Worm (Caenorhabditis elegans): ENCODE measurements around the gene arrd-28.

The arrd-28 gene

DNA sequence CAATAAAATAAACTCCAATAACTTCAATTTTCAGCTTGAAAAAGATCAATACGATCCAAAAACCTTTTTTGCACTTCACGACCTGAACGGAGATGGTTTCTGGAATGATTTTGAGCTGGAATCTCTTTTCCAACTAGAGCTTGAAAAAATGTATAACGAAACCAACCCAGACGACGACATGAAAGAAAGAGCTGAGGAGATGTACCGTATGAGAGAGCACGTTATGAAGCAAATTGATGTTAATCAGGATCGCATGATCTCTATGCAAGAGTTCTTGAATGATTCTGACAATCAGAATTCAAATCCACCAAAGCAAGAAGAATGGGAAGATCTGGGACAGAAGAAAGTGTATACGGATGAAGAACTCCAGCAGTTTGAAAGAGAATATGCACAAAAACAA is 15.4 kb downstream of the arrd-28 start:
- TF ChIP-seq him-1 (tag; optimal IDR thresholded peaks at IDR 0.05) = no peak
- no peak for TF ChIP-seq W03F9.2 (tag; optimal IDR thresholded peaks at IDR 0.05)
- no peak for TF ChIP-seq dao-5 (tag; optimal IDR thresholded peaks at IDR 0.05)

DNA sequence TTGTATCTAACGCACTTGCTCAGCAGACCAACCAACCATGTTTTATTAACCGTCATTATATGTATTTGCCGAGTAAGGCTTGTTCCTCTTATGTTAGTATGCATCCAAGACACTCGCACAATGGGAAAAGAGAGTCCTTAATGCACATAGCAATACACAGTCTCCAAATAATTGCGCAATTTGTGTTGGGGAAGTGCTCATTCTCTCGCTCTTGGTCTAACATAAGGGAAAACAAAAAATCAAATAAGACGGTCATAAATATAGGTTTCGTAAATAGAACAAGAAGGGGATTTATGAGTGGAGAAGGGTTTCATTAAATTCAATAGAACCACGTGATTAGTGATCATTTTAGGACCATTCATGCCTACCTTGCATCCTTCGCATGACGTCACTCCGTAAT is 19.7 kb downstream of the arrd-28 start:
- TF ChIP-seq dao-5 (tag; optimal IDR thresholded peaks at IDR 0.05) = no peak
- TF ChIP-seq him-1 (tag; optimal IDR thresholded peaks at IDR 0.05) = no peak
- no peak for TF ChIP-seq W03F9.2 (tag; optimal IDR thresholded peaks at IDR 0.05)

DNA sequence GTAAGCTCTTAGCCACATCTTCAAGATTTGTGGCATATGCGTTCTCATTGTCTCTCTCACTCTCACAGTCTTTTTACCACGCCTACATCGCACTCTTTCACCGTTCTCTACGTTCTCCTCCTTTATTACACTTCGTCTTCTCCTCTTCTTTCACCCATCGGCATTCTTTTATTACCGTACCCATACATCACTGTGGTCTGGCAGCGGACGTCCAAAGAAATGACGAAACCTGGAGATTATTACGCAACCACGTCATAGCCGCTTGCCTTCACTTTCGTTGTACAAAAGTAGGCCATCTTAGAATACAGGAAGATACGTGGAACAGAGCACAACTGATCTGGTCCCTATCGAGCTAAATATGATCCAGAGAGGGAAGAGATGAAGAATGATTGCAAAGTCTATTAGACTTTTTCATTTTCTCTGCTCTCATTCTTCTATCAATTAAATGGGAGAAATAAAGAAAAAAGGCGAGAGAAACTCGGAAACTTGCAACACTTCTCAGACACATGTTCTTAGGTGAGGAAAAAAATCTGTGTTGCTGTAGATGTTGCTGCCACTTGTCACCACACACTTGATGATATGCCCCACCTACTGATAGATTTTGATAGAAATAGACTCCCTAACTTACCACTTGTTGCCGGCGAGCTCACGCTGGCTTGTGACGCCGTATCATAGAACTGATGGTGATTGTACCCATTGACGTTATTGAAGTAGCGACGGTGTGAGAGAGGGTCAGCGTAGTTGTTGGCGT is 20.7 kb downstream of the arrd-28 start:
- TF ChIP-seq dao-5 (tag; optimal IDR thresholded peaks at IDR 0.05) = no peak
- TF ChIP-seq W03F9.2 (tag; optimal IDR thresholded peaks at IDR 0.05) = no peak
- TF ChIP-seq him-1 (tag; optimal IDR thresholded peaks at IDR 0.05) = no peak

DNA sequence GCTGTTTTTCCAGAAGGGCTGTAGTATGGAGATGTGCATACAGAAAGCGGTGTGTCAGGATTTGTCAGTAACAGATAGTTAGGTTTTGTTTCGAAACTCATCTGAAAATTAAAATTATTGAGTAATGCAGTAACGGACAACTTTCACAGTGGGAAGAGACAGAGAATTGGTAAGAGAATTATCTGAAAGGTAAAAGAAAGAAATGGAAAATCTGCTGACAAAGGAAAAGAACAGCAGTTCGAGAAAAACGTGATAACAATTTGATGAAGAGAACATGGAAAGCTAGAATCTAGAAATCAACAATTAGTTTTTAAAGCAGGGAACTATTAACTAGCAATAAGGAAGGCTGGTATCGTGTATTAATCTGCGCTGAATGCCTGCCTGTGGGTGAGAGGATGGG is 21.5 kb downstream of the arrd-28 start, which contains the start of gene sex-1:
Gene sex-1, minus strand, starts transcription at position 101 of the 400 bp plus-strand sequence.
- TF ChIP-seq him-1 (tag; optimal IDR thresholded peaks at IDR 0.05) = no peak
- no peak for TF ChIP-seq dao-5 (tag; optimal IDR thresholded peaks at IDR 0.05)
- no peak for TF ChIP-seq W03F9.2 (tag; optimal IDR thresholded peaks at IDR 0.05)

DNA sequence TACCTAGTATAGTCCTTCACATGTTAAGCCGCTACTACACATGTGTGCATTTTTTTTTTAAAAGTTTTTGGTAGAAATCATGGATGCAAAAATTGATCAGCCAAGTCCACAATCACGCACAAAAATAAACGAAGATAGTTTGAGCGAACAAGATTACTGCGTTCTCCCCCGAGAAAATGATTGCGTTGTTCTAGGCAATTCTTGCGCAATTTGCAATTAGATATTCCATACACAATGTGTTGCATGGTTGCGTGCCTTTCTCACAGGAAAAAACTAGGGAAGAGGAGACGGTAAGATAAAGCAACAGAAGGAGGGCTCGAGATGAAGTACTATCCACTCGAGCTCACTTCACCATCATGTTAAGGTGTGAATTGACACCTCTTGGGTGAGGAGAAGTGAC is 22.2 kb downstream of the arrd-28 start:
- TF ChIP-seq W03F9.2 (tag; optimal IDR thresholded peaks at IDR 0.05) (no peak), dao-5 (tag; optimal IDR thresholded peaks at IDR 0.05) (no peak), him-1 (tag; optimal IDR thresholded peaks at IDR 0.05) (no peak)

DNA sequence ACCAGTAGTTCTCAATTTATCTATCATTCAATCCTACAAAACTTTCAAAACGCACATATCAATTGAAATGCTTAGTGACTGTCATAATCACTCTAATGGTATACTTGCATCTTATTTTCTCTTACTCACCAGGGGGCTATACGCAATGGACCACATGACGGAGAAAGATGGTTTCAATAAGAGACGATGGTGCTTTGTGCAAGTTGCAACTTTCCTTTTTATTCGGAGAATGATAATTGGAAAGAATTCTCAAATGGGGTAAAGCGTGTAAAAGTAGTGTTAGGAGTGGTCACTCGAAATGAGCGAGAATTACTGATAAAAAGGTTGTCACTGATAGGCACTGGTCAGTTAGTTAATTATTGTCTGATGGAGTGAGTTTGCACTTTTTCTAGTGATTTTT is 24.7 kb downstream of the arrd-28 start:
- TF ChIP-seq him-1 (tag; optimal IDR thresholded peaks at IDR 0.05) (no peak), dao-5 (tag; optimal IDR thresholded peaks at IDR 0.05) (no peak), W03F9.2 (tag; optimal IDR thresholded peaks at IDR 0.05) (no peak)

DNA sequence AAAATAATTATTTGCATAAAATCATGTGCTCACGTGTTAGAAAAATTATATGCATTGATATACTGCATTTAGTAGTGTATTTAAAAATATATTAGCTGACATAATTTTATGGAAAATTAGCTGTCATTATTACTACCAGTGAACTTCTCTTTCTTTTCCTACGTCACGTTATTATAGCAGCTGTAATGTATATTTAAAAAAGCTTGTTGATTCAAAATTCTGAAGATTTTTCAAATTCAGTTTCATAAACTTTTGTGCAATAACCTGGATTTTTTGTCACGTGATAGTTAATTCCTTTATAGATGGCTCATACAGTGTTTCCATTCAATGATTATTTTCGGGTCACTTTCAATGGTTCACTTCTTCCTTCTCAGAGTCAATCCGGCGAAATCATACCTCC is 28.7 kb downstream of the arrd-28 start, which contains the start of gene F44A6.3:
Gene F44A6.3, plus strand, starts transcription at position 301 of the 400 bp plus-strand sequence.
- TF ChIP-seq W03F9.2 (tag; optimal IDR thresholded peaks at IDR 0.05) (no peak), him-1 (tag; optimal IDR thresholded peaks at IDR 0.05) (no peak), dao-5 (tag; optimal IDR thresholded peaks at IDR 0.05) (no peak)

DNA sequence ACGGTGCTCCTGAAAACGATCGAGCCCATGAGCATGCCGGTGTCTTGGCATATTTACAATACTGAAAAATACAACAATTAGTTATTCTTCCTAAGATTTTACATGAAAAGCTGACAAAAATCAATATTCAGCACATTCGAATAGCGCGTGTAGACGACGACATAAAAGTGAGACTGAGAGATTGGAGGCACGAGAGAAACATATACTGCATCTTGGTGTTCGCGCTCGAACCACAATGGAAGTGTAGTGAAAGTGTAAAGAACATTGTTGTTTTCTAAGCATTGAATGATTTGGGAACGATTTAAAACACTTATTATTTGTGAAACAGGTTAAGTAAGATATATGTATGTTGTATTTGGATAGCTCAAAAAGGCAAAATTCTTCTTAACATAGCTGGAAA is 31.6 kb downstream of the arrd-28 start, which contains the start of gene F44A6.4:
Gene F44A6.4, minus strand, starts transcription at position 67 of the 400 bp plus-strand sequence.
- TF ChIP-seq W03F9.2 (tag; optimal IDR thresholded peaks at IDR 0.05) = no peak
- no peak for TF ChIP-seq him-1 (tag; optimal IDR thresholded peaks at IDR 0.05)
- no peak for TF ChIP-seq dao-5 (tag; optimal IDR thresholded peaks at IDR 0.05)

DNA sequence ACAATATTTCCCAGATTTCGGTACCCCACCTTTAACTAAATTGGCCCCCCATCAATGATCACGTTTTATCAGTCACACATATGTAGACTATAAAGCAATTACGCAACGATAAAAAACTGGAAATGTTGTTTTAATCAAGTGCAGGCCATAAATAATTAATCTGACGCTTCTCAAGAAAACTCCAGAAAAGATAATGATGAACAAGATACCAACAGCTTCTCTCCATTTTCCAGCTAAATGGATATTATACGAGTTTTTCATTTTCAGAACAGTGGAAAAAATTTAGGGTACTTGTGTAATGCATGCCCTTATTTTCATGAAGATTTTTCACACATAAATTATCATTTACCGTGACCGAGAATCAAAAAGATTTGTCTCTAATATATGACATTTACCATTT is 32.5 kb downstream of the arrd-28 start:
- TF ChIP-seq him-1 (tag; optimal IDR thresholded peaks at IDR 0.05) (no peak), W03F9.2 (tag; optimal IDR thresholded peaks at IDR 0.05) (no peak), dao-5 (tag; optimal IDR thresholded peaks at IDR 0.05) (no peak)

DNA sequence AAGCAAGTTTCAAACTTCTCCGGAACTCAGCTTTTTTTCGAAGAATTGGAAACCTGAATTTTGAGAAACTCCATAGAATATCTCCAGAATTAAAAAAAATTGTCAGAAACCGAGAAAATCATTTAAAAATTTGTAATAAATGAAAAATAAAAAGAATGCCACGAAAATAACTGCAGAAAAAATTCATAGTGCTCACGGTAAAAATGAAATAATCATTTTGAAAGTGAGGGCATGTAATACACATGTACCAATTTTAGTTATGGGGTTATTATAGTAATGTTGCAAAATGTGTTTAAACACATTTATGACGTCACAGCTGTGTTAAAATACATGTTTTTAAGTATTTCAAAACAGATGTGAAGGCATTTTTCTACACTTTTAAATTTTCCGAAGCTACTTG is 33.1 kb downstream of the arrd-28 start:
- TF ChIP-seq W03F9.2 (tag; optimal IDR thresholded peaks at IDR 0.05) (no peak), dao-5 (tag; optimal IDR thresholded peaks at IDR 0.05) (no peak), him-1 (tag; optimal IDR thresholded peaks at IDR 0.05) (no peak)

DNA sequence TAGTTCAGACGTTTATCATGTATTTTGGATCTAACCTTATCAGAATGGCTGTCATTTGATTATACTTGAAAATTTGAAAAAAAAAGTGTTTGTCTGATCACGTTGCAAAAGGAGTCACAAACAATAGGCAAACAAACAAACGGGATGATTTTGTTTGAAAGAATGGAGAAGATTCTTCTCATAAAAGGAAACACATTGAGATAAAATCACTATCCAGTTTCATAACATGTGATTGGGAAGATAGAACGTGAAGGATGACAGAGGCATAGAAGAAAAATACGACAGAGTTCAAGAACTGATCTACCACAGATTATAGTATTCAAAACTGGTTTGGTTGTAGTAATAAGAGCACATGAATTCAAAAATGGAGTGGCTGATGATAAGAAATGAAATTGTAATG is 35.0 kb downstream of the arrd-28 start, which contains the start of gene F44A6.5:
Gene F44A6.5, minus strand, starts transcription at position 151 of the 400 bp plus-strand sequence.
- no peak for TF ChIP-seq dao-5 (tag; optimal IDR thresholded peaks at IDR 0.05)
- TF ChIP-seq W03F9.2 (tag; optimal IDR thresholded peaks at IDR 0.05) = no peak
- TF ChIP-seq him-1 (tag; optimal IDR thresholded peaks at IDR 0.05) = no peak

DNA sequence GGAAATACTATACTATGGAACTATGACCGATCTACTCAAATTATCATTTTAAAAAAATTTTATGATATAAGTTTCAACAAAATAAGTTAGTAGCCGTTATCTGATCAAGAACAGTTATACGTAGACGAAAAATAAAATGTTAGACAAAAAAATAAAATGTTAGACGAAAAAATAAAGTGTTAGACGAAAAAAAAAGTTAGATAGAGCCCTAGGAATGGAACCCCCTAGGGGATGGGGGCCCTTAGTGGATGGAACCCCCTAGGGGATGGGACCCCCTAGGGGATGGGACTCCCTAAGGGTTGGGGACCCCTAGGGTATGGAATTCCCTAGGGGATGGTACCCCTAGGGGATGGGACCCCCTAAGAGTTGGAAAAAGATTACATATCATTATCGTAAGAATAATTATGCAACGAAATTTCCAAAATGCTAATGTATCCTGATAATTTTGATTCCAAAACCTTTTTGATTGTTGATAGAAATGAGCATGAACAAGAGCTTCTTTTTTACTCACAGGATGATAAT is 35.5 kb downstream of the arrd-28 start:
- TF ChIP-seq him-1 (tag; optimal IDR thresholded peaks at IDR 0.05) (no peak), W03F9.2 (tag; optimal IDR thresholded peaks at IDR 0.05) (no peak), dao-5 (tag; optimal IDR thresholded peaks at IDR 0.05) (no peak)

DNA sequence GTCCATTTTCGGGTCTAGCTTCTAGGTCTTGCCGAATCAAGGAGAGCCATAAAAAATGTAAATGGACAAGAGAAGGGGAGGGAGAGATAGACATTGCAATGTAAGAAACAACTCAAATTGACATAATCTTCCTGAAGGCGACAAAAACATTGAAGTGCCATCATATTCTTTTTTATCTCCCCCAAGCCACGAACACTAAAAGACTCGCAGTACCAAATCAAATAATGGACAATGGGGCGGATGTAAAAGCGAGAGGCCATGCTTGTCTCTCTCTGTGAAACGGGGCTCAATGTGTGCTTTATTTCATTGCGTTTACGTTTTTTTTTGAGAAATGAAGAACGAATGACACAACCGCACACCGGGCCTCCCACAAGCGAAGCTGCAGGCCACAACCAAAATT is 42.0 kb downstream of the arrd-28 start:
- TF ChIP-seq him-1 (tag; optimal IDR thresholded peaks at IDR 0.05) (no peak), dao-5 (tag; optimal IDR thresholded peaks at IDR 0.05) (no peak), W03F9.2 (tag; optimal IDR thresholded peaks at IDR 0.05) (no peak)

DNA sequence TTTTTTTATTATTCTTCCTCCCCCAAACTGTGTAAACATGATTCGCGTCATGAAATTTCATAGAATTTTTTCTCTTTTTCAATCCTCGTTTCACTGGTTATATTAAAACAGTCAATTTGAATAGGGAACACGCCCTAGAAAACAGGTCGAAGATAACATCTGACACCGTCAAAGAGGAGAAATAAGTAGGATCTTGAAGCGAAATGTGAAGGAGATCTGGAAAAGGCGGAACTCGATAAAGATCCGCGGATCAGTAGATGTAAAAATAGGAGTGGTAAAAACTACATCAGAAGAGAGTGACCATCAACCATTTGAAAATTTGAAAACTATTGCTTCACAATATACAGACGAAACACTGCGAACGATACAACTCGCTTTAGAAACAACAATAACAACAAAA is 43.4 kb downstream of the arrd-28 start:
- TF ChIP-seq W03F9.2 (tag; optimal IDR thresholded peaks at IDR 0.05) = no peak
- TF ChIP-seq dao-5 (tag; optimal IDR thresholded peaks at IDR 0.05) = no peak
- no peak for TF ChIP-seq him-1 (tag; optimal IDR thresholded peaks at IDR 0.05)
